Worm (Caenorhabditis elegans) whole organism, midembryonic: ENCODE data around the gene inx-1.

Experiments used
- T22C8.4 ChIP-seq: fragments of 200-800 bp; sonication (Bioruptor generic); IDR thresholded peaks from 2 replicates; pipeline ENCODE4 v1.3.6; 2022; ENCODE audit warnings: missing genetic modification characterization, missing compliant biosample characterization
- cog-1 ChIP-seq: sonication (generic microtip); optimal IDR thresholded peaks from 2 replicates; lab custom pipeline; 2016; ENCODE audit warnings: missing genetic modification characterization, missing compliant biosample characterization
- flt-1 ChIP-seq: fragments of 200-800 bp; sonication (Bioruptor generic); IDR thresholded peaks from 2 replicates; pipeline ENCODE4 v1.3.6; 2022; ENCODE audit warnings: missing genetic modification characterization, missing compliant biosample characterization
- klf-2 ChIP-seq: fragments of 200-800 bp; sonication (Bioruptor generic); conservative IDR thresholded peaks from 2 replicates; pipeline ENCODE4 v1.3.6; 2022; ENCODE audit warnings: missing genetic modification reagents, missing genetic modification characterization, missing compliant biosample characterization
- med-1 ChIP-seq: sonication (generic microtip); optimal IDR thresholded peaks from 2 replicates; lab custom pipeline; 2017; ENCODE audit warnings: missing genetic modification characterization, mild to moderate bottlenecking, missing compliant biosample characterization, antibody characterized with exemption, missing genetic modification reagents; ENCODE audit not compliant: insufficient read depth
- tab-1 ChIP-seq: fragments of 200-800 bp; sonication (Bioruptor generic); IDR thresholded peaks from 2 replicates; pipeline ENCODE4 v1.3.6; 2022; ENCODE audit warnings: missing genetic modification characterization, missing compliant biosample characterization
- ztf-23 ChIP-seq: fragments of 200-800 bp; sonication (Bioruptor generic); IDR thresholded peaks from 2 replicates; pipeline ENCODE4 v1.3.6; 2022; ENCODE audit warnings: missing genetic modification reagents, missing genetic modification characterization, missing compliant biosample characterization

- TF ChIP-seq T22C8.4 (GFP tag; lab: Robert Waterston, UW) (no peak), klf-2 (GFP tag; lab: Robert Waterston, UW) (no peak), tab-1 (GFP tag; lab: Robert Waterston, UW) (no peak), med-1 (GFP tag; lab: Kevin White, UChicago) (no peak), ztf-23 (GFP tag; lab: Robert Waterston, UW) (no peak), flt-1 (no peak), cog-1 (no peak)
Measured at ce11 chrX:6996448-6996847, 40.2 kb upstream of the inx-1 start, which contains the start of the genes F01E11.20 and tsp-16.
